Fruit fly (Drosophila melanogaster) whole organism, embryonic: Measurements from ENCODE around the gene Chchd2.
A peak's percentile ranks its signal among the peaks of the same experiment; 100 is the strongest.

Experiments used
- CG10321 ChIP-seq: fragments of 200-800 bp; sonication (Bioruptor generic); IDR thresholded peaks from 2 replicates; pipeline ENCODE4 v1.3.6; 2022; ENCODE audit warnings: missing biosample characterization, missing genetic modification characterization
- CG10462 ChIP-seq: fragments of 200-800 bp; sonication (Bioruptor generic); optimal IDR thresholded peaks from 2 replicates; lab custom pipeline; 2016; ENCODE audit warnings: missing biosample characterization, missing genetic modification characterization
- CG11560 ChIP-seq: fragments of 200-800 bp; sonication (Bioruptor generic); IDR thresholded peaks from 3 replicates; pipeline ENCODE4 v1.3.6; 2022; ENCODE audit warnings: missing biosample characterization, missing genetic modification characterization
- CG12659 ChIP-seq: fragments of 200-800 bp; sonication (Bioruptor generic); optimal IDR thresholded peaks from 3 replicates; lab custom pipeline; 2017; ENCODE audit warnings: mild to moderate bottlenecking, missing biosample characterization, missing genetic modification reagents, missing genetic modification characterization
- CG13424 ChIP-seq: fragments of 200-800 bp; sonication (Bioruptor generic); optimal IDR thresholded peaks from 2 replicates; lab custom pipeline; 2019; ENCODE audit warnings: missing biosample characterization, mild to moderate bottlenecking, missing genetic modification characterization, moderate library complexity
- CG13894 ChIP-seq: fragments of 200-800 bp; sonication (Bioruptor generic); optimal IDR thresholded peaks from 3 replicates; lab custom pipeline; 2018; ENCODE audit warnings: missing biosample characterization, mild to moderate bottlenecking, missing genetic modification characterization, moderate library complexity
- CG15073 ChIP-seq: fragments of 200-800 bp; sonication (Bioruptor generic); optimal IDR thresholded peaks from 2 replicates; lab custom pipeline; 2016; ENCODE audit warnings: missing biosample characterization, missing genetic modification characterization
- CG15514 ChIP-seq: fragments of 200-800 bp; sonication (Bioruptor generic); optimal IDR thresholded peaks from 3 replicates; lab custom pipeline; 2017; ENCODE audit warnings: missing biosample characterization, missing genetic modification characterization, mild to moderate bottlenecking, moderate library complexity, missing genetic modification reagents
- CG18599 ChIP-seq: fragments of 200-800 bp; sonication (Bioruptor generic); optimal IDR thresholded peaks from 3 replicates; lab custom pipeline; 2017; ENCODE audit warnings: missing biosample characterization, missing genetic modification characterization, mild to moderate bottlenecking, moderate library complexity, missing genetic modification reagents
- CG18764 ChIP-seq: fragments of 200-800 bp; sonication (Bioruptor generic); optimal IDR thresholded peaks from 3 replicates; lab custom pipeline; 2016; ENCODE audit warnings: missing biosample characterization, missing genetic modification characterization
- CG2116 ChIP-seq: fragments of 200-800 bp; sonication (Bioruptor generic); optimal IDR thresholded peaks from 3 replicates; lab custom pipeline; 2018; ENCODE audit warnings: missing biosample characterization, mild to moderate bottlenecking, missing genetic modification characterization
- CG2120 ChIP-seq: fragments of 200-800 bp; sonication (Bioruptor generic); optimal IDR thresholded peaks from 3 replicates; lab custom pipeline; 2016; ENCODE audit warnings: missing biosample characterization, missing genetic modification characterization
- CG2129 ChIP-seq: fragments of 200-800 bp; sonication (Bioruptor generic); IDR thresholded peaks from 2 replicates; pipeline ENCODE4 v1.3.6; 2022; ENCODE audit warnings: missing biosample characterization, missing genetic modification characterization; ENCODE audit not compliant: partially characterized antibody
- CG31224 ChIP-seq: fragments of 200-800 bp; sonication (Bioruptor generic); IDR thresholded peaks from 2 replicates; pipeline ENCODE4 v1.3.6; 2022; ENCODE audit warnings: missing biosample characterization, missing genetic modification characterization
- CG32532 ChIP-seq: fragments of 200-800 bp; sonication (Bioruptor generic); IDR thresholded peaks from 2 replicates; pipeline ENCODE4 v1.3.6; 2022; ENCODE audit warnings: missing biosample characterization, missing genetic modification characterization
- CG3281 ChIP-seq: fragments of 200-800 bp; sonication (Bioruptor generic); optimal IDR thresholded peaks from 3 replicates; lab custom pipeline; 2017; ENCODE audit warnings: missing biosample characterization, mild to moderate bottlenecking, missing genetic modification characterization
- CG4424 ChIP-seq: fragments of 200-800 bp; sonication (Bioruptor generic); optimal IDR thresholded peaks from 3 replicates; lab custom pipeline; 2016; ENCODE audit warnings: missing biosample characterization, missing genetic modification characterization
- CG6689 ChIP-seq: fragments of 200-800 bp; sonication (Bioruptor generic); IDR thresholded peaks from 2 replicates; pipeline ENCODE4 v1.3.6; 2022; ENCODE audit warnings: missing biosample characterization, missing genetic modification characterization
- CG7987 ChIP-seq: fragments of 200-800 bp; sonication (Bioruptor generic); optimal IDR thresholded peaks from 2 replicates; lab custom pipeline; 2018; ENCODE audit warnings: missing biosample characterization, mild to moderate bottlenecking, missing genetic modification characterization, moderate library complexity
- Fer1 ChIP-seq: fragments of 200-800 bp; sonication (Bioruptor generic); optimal IDR thresholded peaks from 2 replicates; lab custom pipeline; 2017; ENCODE audit warnings: missing biosample characterization, mild to moderate bottlenecking, missing genetic modification characterization
- GATAe ChIP-seq: fragments of 200-800 bp; sonication (Bioruptor generic); conservative IDR thresholded peaks from 2 replicates; pipeline ENCODE4 v1.3.6; 2022; ENCODE audit warnings: missing biosample characterization, missing genetic modification characterization
- Kr ChIP-seq: fragments of 200-800 bp; sonication (Bioruptor generic); optimal IDR thresholded peaks from 2 replicates; lab custom pipeline; 2017; ENCODE audit warnings: missing biosample characterization, mild to moderate bottlenecking, missing genetic modification characterization
- Lim3 ChIP-seq: fragments of 200-800 bp; sonication (Bioruptor generic); IDR thresholded peaks from 2 replicates; pipeline ENCODE4 v1.3.6; 2022; ENCODE audit warnings: missing biosample characterization, missing genetic modification characterization
- PHDP ChIP-seq: fragments of 200-800 bp; sonication (Bioruptor generic); optimal IDR thresholded peaks from 3 replicates; lab custom pipeline; 2018; ENCODE audit warnings: missing biosample characterization, mild to moderate bottlenecking, missing genetic modification characterization, moderate library complexity
- Rfx ChIP-seq: fragments of 200-800 bp; sonication (Bioruptor generic); IDR thresholded peaks from 2 replicates; pipeline ENCODE4 v1.3.6; 2022; ENCODE audit warnings: missing biosample characterization, missing genetic modification characterization
- Sox100B ChIP-seq: fragments of 200-800 bp; sonication (Bioruptor generic); optimal IDR thresholded peaks from 3 replicates; lab custom pipeline; 2018; ENCODE audit warnings: missing biosample characterization, mild to moderate bottlenecking, missing genetic modification characterization
- Trl ChIP-seq, 3 experiments: fragments of >200 bp in 2 of 3; fragments of 200-800 bp in 1 of 3; sonication (Bioruptor generic) in 1 of 3; optimal IDR thresholded peaks; 2 replicates in 1 of 3; 3 replicates in 2 of 3; lab custom pipeline; 2016 to 2017; ENCODE audit warnings: missing biosample characterization in 1 of 3, missing genetic modification characterization in 1 of 3
- Xrp1 ChIP-seq: fragments of 200-800 bp; sonication (Bioruptor generic); IDR thresholded peaks from 2 replicates; pipeline ENCODE4 v1.3.6; 2022; ENCODE audit warnings: missing biosample characterization, missing genetic modification characterization
- al ChIP-seq: fragments of 200-800 bp; sonication (Bioruptor generic); IDR thresholded peaks from 2 replicates; pipeline ENCODE4 v1.3.6; 2022; ENCODE audit warnings: missing biosample characterization, missing genetic modification characterization
- ato ChIP-seq: fragments of 200-800 bp; sonication (Bioruptor generic); IDR thresholded peaks from 2 replicates; pipeline ENCODE4 v1.3.6; 2022; ENCODE audit warnings: missing biosample characterization, missing genetic modification characterization; ENCODE audit not compliant: partially characterized antibody
- bcd ChIP-seq: fragments of 200-800 bp; sonication (Bioruptor generic); optimal IDR thresholded peaks from 2 replicates; lab custom pipeline; 2017; ENCODE audit warnings: missing biosample characterization, mild to moderate bottlenecking, missing genetic modification characterization
- br ChIP-seq: fragments of >200 bp; optimal IDR thresholded peaks from 2 replicates; lab custom pipeline; 2017
- bsh ChIP-seq, 2 experiments: fragments of 200-800 bp; sonication (Bioruptor generic); optimal IDR thresholded peaks; 2 replicates each; lab custom pipeline; 2017 to 2018; ENCODE audit warnings: mild to moderate bottlenecking in 2 of 2, missing biosample characterization in 2 of 2, missing genetic modification characterization in 2 of 2, moderate library complexity in 1 of 2
- chn ChIP-seq: fragments of 200-800 bp; sonication (Bioruptor generic); optimal IDR thresholded peaks from 2 replicates; lab custom pipeline; 2016; ENCODE audit warnings: missing biosample characterization, missing genetic modification characterization
- cwo ChIP-seq: fragments of 200-800 bp; sonication (Bioruptor generic); optimal IDR thresholded peaks from 3 replicates; lab custom pipeline; 2017; ENCODE audit warnings: missing biosample characterization, missing genetic modification characterization, mild to moderate bottlenecking, moderate library complexity, missing genetic modification reagents
- danr ChIP-seq: fragments of 200-800 bp; sonication (Bioruptor generic); IDR thresholded peaks from 2 replicates; pipeline ENCODE4 v1.3.6; 2022; ENCODE audit warnings: missing biosample characterization, missing genetic modification characterization
- dysf ChIP-seq: fragments of 200-800 bp; sonication (Bioruptor generic); IDR thresholded peaks from 3 replicates; pipeline ENCODE4 v1.3.6; 2022; ENCODE audit warnings: missing biosample characterization, missing genetic modification characterization
- fd3F ChIP-seq: fragments of 200-800 bp; sonication (Bioruptor generic); optimal IDR thresholded peaks from 2 replicates; lab custom pipeline; 2018; ENCODE audit warnings: missing biosample characterization, mild to moderate bottlenecking, missing genetic modification characterization, moderate library complexity
- gem ChIP-seq: fragments of 200-800 bp; sonication (Bioruptor generic); optimal IDR thresholded peaks from 2 replicates; lab custom pipeline; 2019; ENCODE audit warnings: missing biosample characterization, mild to moderate bottlenecking, missing genetic modification characterization, moderate library complexity
- odd ChIP-seq: fragments of 200-800 bp; sonication (Bioruptor generic); optimal IDR thresholded peaks from 2 replicates; lab custom pipeline; 2017; ENCODE audit warnings: missing biosample characterization, mild to moderate bottlenecking, missing genetic modification characterization
- row ChIP-seq: fragments of 200-800 bp; sonication (Bioruptor generic); IDR thresholded peaks from 3 replicates; pipeline ENCODE4 v1.3.6; 2022; ENCODE audit warnings: missing biosample characterization, missing genetic modification characterization
- schlank ChIP-seq: fragments of 200-800 bp; sonication (Bioruptor generic); optimal IDR thresholded peaks from 2 replicates; lab custom pipeline; 2018; ENCODE audit warnings: missing biosample characterization, mild to moderate bottlenecking, missing genetic modification characterization
- sob ChIP-seq: fragments of 200-800 bp; sonication (Bioruptor generic); IDR thresholded peaks from 2 replicates; pipeline ENCODE4 v1.3.6; 2022; ENCODE audit warnings: missing biosample characterization, missing genetic modification characterization
- ssp ChIP-seq: fragments of 200-800 bp; sonication (Bioruptor generic); IDR thresholded peaks from 2 replicates; pipeline ENCODE4 v1.3.6; 2022; ENCODE audit warnings: missing biosample characterization, missing genetic modification characterization
- tap ChIP-seq: fragments of 200-800 bp; optimal IDR thresholded peaks from 3 replicates; lab custom pipeline; 2019; ENCODE audit warnings: missing biosample characterization, mild to moderate bottlenecking, missing genetic modification characterization, moderate library complexity
- tin ChIP-seq: fragments of 200-800 bp; sonication (Bioruptor generic); optimal IDR thresholded peaks from 3 replicates; lab custom pipeline; 2016; ENCODE audit warnings: missing biosample characterization, missing genetic modification characterization
- vfl ChIP-seq: fragments of 200-800 bp; sonication (Bioruptor generic); optimal IDR thresholded peaks from 2 replicates; lab custom pipeline; 2016; ENCODE audit warnings: missing biosample characterization, missing genetic modification characterization

Gene Chchd2

DNA sequence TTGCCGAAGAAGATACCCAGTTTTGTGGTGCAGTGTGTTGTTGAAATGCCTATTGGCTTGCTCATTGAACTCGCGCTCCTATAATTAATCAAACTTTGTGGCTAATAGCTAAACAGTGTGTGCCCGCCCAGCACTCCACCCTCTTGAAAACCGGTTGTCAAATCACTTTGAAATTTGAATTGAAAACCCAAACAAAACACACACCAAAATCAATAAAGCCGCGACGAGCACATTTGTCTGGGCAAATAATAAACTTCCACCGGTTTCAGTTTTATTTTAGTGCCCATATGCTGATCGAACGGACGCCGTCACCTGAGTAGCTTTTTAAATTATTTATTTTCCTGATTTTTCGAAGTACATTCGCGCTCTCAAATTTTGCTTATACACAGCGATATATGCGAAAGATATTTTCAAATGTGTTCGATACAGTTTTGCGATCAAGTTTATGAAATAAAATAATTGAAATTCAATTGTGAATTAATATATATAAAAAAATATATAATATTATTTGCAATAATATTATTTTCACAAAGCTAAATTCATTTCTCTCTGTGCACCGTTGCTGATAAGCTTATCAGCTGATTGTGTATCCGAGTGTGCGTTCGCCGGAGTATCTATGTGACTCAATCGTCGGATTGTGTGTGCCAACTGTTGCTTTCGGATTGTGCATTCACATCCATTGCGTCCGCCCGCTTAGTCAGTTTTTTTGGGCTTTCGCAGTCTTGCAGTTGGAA is 18.9 kb upstream of the Chchd2 start (continued):
- TF ChIP-seq CG7987 (GFP tag; lab: Kevin White, UChicago) (peak; percentile 20), Rfx (GFP tag; lab: Robert Waterston, UW) (peak; percentile 83), ato (GFP tag; lab: Robert Waterston, UW) (no peak), gem (peak; percentile 93), Xrp1 (peak; percentile 84), CG11560 (no peak), tin (GFP tag; lab: Kevin White, UChicago) (peak; percentile 33), CG31224 (GFP tag; lab: Robert Waterston, UW) (peak; percentile 66), bcd (peak; percentile 76), CG10462 (GFP tag; lab: Kevin White, UChicago) (peak; percentile 27), CG15514 (peak; percentile 63), CG18764 (GFP tag; lab: Kevin White, UChicago) (peak; percentile 61), odd (GFP tag; lab: Kevin White, UChicago) (peak; percentile 72), CG13894 (tag; lab: Kevin White, UChicago) (peak; percentile 46)

DNA sequence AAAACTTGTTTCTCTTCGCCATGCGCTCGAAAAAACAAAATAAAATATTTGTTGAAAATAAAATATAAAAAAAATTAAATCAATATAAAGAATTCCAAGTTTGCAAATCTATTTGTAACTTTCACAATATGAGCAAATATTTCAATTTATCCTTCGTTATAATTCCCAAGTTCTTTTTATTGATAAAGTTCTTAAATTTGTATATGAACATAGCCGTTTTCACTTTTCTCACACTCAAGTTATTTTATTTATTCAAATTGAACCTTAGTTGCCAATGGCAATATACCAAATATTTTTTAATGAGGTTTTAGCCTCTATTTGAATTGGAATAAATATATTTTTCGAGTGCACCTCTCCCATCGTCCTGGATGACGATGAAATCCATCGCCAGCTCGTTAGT is 16.1 kb upstream of the Chchd2 start:
- TF ChIP-seq CG13424 (peak; percentile 53), fd3F (GFP tag; lab: Kevin White, UChicago) (peak; percentile 9), sob (GFP tag; lab: Robert Waterston, UW) (peak; percentile 37; the same call in 1 of the 2 replicates), Sox100B (GFP tag; lab: Kevin White, UChicago) (peak; percentile 33), CG2120 (no peak), Fer1 (GFP tag; lab: Kevin White, UChicago) (peak; percentile 5), CG12659 (GFP tag; lab: Kevin White, UChicago) (peak; percentile 13), CG3281 (GFP tag; lab: Kevin White, UChicago) (peak; percentile 56), CG4424 (GFP tag; lab: Kevin White, UChicago) (peak; percentile 18), dysf (GFP tag; lab: Robert Waterston, UW) (peak; percentile 39; the same call in 2 of the 3 replicates), cwo (GFP tag; lab: Kevin White, UChicago) (peak; percentile 37), Kr (no peak), ssp (GFP tag; lab: Robert Waterston, UW) (no peak), CG6689 (peak; percentile 24; the same call in 1 of the 2 replicates), CG32532 (peak; percentile 41; the same call in 1 of the 2 replicates), CG18599 (GFP tag; lab: Kevin White, UChicago) (no peak), row (GFP tag; lab: Robert Waterston, UW) (peak; percentile 15; the same call in 1 of the 3 replicates), PHDP (tag; lab: Kevin White, UChicago) (peak; percentile 14)

DNA sequence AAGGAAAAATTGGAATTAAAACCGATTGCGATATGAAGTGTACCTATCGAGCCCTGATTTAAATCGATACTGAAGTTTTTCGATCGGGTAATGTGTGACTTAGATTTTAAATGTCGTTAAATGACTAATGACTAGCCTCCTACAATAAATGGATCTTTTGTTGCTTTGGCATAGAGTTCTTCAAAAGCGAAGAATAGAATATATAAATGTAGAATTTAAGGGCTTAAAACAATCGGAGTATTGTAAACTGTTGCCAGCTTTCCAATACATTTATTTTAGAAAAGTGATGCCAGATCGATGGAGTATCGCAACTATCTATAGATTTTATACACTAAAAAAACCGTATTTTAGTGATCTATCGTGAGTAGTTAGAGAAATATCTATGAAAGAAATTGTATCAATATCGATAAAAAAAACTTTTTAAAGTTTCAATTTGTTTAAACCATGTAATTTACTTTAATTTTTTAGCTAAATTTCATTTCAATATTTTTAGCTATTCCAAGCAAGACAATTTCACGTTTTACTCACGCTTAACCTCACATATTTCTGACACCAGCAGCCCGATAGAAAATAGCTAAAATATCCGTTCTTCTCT is 5.8 kb upstream of the Chchd2 start, which contains the start of the genes mei-217 and mei-218:
mei-217 (minus strand) TSS at position 51 of the 595 bp plus-strand sequence.
mei-218 (minus strand) TSS at position 51 of the 595 bp plus-strand sequence.
- TF ChIP-seq Trl (optimal IDR thresholded peaks at IDR 0.05; lab: Kevin White, UChicago) (no peak), Trl (GFP tag; optimal IDR thresholded peaks at IDR 0.05; lab: Kevin White, UChicago) (no peak), CG2129 (peak; percentile 41; the same call in 1 of the 2 replicates), danr (GFP tag; lab: Robert Waterston, UW) (no peak), schlank (tag; lab: Kevin White, UChicago) (no peak), chn (GFP tag; lab: Kevin White, UChicago) (no peak), vfl (GFP tag; lab: Kevin White, UChicago) (no peak), al (no peak), GATAe (no peak), CG2116 (peak; percentile 63), CG10321 (GFP tag; lab: Robert Waterston, UW) (no peak), Lim3 (GFP tag; lab: Robert Waterston, UW) (no peak), CG15073 (GFP tag; lab: Kevin White, UChicago) (no peak), bsh (GFP tag; optimal IDR thresholded peaks at IDR 0.05; lab: Kevin White, UChicago) (no peak), tap (tag; lab: Kevin White, UChicago) (no peak), Sox100B (GFP tag; lab: Kevin White, UChicago) (no peak), br (no peak)
